Worm (Caenorhabditis elegans) whole organism, L4/young adult: Measurements from ENCODE around the gene E02C12.9.

Source experiments
- W03F9.2 ChIP-seq: fragments of 150-350 bp; optimal IDR thresholded peaks from 2 replicates; lab custom pipeline; 2014; ENCODE audit warnings: missing biosample characterization, missing genetic modification characterization
- dao-5 ChIP-seq: sonication (generic microtip); optimal IDR thresholded peaks from 2 replicates; lab custom pipeline; 2016; ENCODE audit warnings: missing genotype, missing genetic modification characterization, moderate library complexity, missing compliant biosample characterization
- him-1 ChIP-seq: sonication (generic microtip); optimal IDR thresholded peaks from 2 replicates; lab custom pipeline; 2016; ENCODE audit warnings: missing genotype, missing genetic modification reagents, missing genetic modification characterization, missing compliant biosample characterization

E02C12.9 gene

DNA sequence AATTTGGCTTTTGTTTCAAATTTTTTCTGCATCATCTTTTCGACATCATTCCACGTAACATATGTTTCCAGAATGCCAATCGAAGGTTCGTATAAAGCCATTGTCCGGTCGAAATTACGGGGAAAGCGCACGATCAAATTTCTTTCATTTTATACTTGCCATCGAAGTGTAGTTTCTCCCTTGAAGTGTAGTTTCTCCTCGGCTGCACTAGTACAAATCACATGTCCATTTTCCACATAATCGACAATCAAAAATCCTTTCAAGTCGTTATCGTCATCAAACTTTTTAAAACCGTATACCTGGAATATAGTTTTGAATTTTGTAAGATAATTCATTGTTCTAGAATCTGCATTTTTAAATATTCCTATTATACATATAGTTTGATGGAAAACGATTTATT lies at the start of gene E02C12.9:
E02C12.9 (minus strand) TSS at position 101 of the 400 bp plus-strand sequence.
- no peak for TF ChIP-seq dao-5 (tag; lab: Kevin White, UChicago)
- no peak for TF ChIP-seq W03F9.2 (tag; lab: Kevin White, UChicago)
- no peak for TF ChIP-seq him-1 (tag; lab: Kevin White, UChicago)

DNA sequence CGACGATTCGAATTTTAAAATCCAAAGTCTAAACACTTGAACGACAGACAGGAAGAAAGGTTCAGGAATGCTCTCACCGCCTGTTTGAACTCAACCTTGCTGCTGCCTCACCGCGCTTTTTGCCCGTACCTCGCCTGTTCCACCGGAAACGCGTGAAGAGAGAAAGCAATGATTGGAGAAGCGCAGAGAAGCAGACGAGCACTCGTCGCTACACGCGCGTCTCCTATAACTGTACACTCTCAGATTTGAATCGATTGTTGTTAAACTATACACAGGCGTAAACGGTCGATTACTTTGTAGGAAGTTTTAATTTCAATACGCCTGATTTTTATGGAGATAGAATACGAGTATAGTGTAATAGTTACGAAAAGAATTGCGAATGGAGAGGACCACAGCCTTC lies 49.2 kb upstream of the E02C12.9 start:
- TF ChIP-seq him-1 (tag; lab: Kevin White, UChicago) (no peak), W03F9.2 (tag; lab: Kevin White, UChicago) (no peak), dao-5 (tag; lab: Kevin White, UChicago) (no peak)

DNA sequence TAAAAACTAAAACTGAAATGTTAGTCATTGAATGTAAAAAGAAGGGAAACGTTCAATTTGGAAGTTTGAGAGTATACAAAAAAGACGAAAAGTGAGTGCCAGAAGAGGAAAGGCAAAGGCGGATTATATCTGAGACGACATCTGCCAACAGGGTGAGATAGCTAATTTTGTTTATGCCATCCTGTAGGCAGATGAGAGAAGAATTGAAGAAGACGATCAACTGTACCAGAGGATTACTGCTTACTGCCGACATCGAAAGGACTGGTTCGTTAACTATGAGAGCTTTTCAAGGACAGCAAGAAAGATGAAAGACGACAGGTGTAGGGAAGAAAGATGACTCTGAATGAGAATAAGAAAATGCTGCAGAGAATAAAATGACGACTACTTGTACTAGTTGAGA lies 48.3 kb upstream of the E02C12.9 start:
- TF ChIP-seq him-1 (tag; lab: Kevin White, UChicago) (no peak), W03F9.2 (tag; lab: Kevin White, UChicago) (no peak), dao-5 (tag; lab: Kevin White, UChicago) (no peak)

DNA sequence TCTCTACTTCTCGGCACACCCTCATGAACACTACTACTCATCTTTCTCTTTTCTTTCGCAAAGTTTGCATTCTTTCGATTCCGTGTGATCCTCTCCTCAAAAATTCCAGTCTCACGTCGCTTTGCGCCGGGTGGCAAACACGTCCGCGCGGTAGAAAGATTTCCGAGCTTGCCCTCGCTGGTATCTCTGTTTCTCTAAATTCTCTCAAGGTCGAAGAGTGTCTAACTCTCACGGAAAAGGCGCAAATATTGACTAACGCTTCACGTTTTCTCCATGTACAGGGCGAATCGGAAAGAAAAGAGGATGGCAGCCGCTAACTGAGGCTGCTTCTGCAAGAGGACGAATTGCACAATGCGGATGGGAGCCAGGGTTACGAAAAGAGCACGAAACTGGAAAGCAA lies 47.5 kb upstream of the E02C12.9 start:
- TF ChIP-seq him-1 (tag; lab: Kevin White, UChicago) = no peak
- TF ChIP-seq W03F9.2 (tag; lab: Kevin White, UChicago) = no peak
- no peak for TF ChIP-seq dao-5 (tag; lab: Kevin White, UChicago)

DNA sequence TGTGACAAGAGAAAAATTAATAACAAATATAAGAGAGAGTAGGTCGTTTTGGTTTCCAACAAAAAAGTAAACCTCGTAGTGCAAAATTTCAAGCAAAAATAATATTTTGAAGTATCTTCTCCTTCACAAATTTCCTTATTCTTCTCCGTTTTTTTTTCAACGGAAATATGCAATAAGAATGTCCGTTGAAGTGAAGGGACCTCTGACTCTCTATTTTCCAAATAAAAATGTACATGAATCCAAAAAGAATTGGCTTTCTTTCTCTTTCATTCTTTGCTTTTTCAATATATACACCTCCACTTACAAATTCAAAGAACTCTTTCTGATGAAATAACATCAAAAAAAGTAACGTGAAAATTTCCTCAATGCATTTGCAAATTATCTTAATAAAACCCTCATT lies 41.3 kb upstream of the E02C12.9 start, which contains the start of gene F36D4.1:
F36D4.1 (plus strand) TSS at position 301 of the 400 bp plus-strand sequence.
- TF ChIP-seq him-1 (tag; lab: Kevin White, UChicago) = no peak
- TF ChIP-seq dao-5 (tag; lab: Kevin White, UChicago) = no peak
- no peak for TF ChIP-seq W03F9.2 (tag; lab: Kevin White, UChicago)

DNA sequence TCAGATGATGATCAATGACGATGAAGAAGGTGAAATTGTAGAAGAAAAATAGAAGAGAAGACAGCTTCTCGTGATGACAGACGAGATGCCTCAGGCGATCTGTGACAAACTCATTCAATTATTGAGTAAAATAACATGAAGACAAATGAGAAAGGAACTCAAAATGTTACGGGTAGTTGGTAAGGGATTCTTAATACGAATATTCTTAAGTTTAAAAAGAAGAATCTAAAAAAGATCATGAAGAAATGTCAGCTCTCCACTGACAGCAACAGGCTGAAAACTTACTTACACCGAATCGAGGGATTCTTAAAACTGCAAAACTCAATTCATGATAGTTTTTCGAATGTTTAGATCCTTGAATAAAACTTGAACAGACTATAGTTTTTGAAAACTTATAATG lies 39.2 kb upstream of the E02C12.9 start, which contains the start of gene F36D4.4:
F36D4.4 (minus strand) TSS at position 101 of the 400 bp plus-strand sequence.
- no peak for TF ChIP-seq him-1 (tag; lab: Kevin White, UChicago)
- no peak for TF ChIP-seq dao-5 (tag; lab: Kevin White, UChicago)
- no peak for TF ChIP-seq W03F9.2 (tag; lab: Kevin White, UChicago)

- TF ChIP-seq him-1 (tag; lab: Kevin White, UChicago) = no peak
- TF ChIP-seq dao-5 (tag; lab: Kevin White, UChicago) = no peak
- TF ChIP-seq W03F9.2 (tag; lab: Kevin White, UChicago) = no peak
These were observed 33.6 kb upstream of the E02C12.9 start for ce11 chrV:9408869-9409268.

DNA sequence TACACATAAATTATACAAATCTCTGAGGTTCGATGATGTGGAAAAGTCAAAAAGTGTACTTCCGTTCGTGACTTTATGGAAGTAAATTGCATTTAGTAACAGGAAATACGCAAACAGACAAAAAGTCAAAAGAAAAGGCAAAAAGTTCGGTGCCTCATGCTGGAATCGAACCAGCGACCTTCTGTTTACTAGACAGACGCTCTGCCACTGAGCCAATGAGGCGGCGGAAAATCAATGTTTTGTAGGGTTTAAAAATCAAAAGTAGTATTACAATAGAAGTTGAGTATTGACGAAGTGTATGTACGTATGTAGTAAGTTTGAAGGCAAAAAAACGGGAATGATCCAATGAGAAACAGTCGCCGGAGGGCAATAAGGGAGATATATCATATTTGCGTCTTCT lies 31.6 kb upstream of the E02C12.9 start:
- TF ChIP-seq W03F9.2 (tag; lab: Kevin White, UChicago) (no peak), him-1 (tag; lab: Kevin White, UChicago) (no peak), dao-5 (tag; lab: Kevin White, UChicago) (no peak)

- TF ChIP-seq W03F9.2 (tag; lab: Kevin White, UChicago) (no peak), him-1 (tag; lab: Kevin White, UChicago) (no peak), dao-5 (tag; lab: Kevin White, UChicago) (no peak)
These were observed 24.7 kb upstream of the E02C12.9 start, which contains the start of gene trpp-4 for ce11 chrV:9399886-9400373. Gene trpp-4, plus strand, starts transcription at chrV:9400327.

DNA sequence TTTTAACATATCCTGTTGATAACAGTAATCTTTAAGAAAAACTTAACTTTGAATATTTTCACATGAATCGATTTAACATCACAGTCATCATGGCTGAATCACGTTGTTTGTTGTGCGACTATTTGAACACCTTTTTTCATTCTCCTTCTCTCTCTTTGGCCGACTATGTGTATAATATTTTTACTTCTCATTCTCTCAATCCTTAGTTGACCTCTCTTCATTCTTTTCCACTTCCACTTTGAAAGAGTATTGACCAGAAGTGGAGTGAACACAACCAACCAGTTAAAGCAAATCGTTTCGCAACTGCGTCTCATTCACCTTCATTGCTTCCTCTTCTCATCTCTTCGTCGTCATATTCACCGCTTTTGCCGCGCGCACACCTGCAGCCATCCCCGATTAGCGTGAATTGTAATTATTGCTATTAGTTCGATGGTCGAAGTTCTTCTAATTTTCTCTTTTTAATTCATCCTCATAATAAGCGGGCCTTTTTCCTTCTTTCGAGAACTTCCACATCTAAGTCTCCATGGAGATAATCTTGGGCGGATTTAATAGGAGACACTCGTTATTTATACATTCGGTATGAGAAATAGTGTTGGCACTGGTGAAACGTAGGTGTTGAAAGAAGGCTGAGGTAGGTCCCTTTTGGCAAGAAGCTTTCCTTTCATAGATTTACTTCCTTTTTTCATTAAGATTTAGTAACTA lies 19.8 kb upstream of the E02C12.9 start:
- no peak for TF ChIP-seq W03F9.2 (tag; lab: Kevin White, UChicago)
- TF ChIP-seq dao-5 (tag; lab: Kevin White, UChicago) = no peak
- no peak for TF ChIP-seq him-1 (tag; lab: Kevin White, UChicago)

DNA sequence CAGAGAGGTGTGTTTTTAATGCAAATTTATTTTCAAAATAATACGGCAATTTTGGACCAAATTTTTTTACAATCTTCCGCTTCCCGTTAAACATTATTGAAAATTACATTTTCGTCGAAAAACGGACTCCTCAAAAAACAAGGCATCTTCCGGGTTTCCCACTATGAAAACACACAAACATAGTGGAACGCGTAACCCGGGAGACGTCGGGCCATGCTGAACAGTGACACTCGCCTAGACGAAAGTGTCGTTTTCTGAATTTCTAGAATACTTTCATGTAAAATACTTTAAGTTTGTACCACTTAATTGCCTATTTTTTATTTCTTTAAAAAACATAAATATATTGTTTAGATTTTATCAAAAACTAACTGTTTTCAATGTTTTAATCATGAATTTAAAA lies 16.7 kb upstream of the E02C12.9 start:
- TF ChIP-seq W03F9.2 (tag; lab: Kevin White, UChicago) (no peak), him-1 (tag; lab: Kevin White, UChicago) (no peak), dao-5 (tag; lab: Kevin White, UChicago) (no peak)

- no peak for TF ChIP-seq dao-5 (tag; lab: Kevin White, UChicago)
These were observed 10.9 kb upstream of the E02C12.9 start, which contains the start of gene hum-2 for ce11 chrV:9386143-9386542. Gene hum-2, plus strand, starts transcription at chrV:9386175.

ce11 chrV:9384949-9385348 lies 9.7 kb upstream of the E02C12.9 start:
- no peak for TF ChIP-seq W03F9.2 (tag; lab: Kevin White, UChicago)
- no peak for TF ChIP-seq him-1 (tag; lab: Kevin White, UChicago)
- TF ChIP-seq dao-5 (tag; lab: Kevin White, UChicago) = no peak

- TF ChIP-seq him-1 (tag; lab: Kevin White, UChicago) = no peak
- no peak for TF ChIP-seq dao-5 (tag; lab: Kevin White, UChicago)
- TF ChIP-seq W03F9.2 (tag; lab: Kevin White, UChicago) = no peak
These were observed 9.1 kb upstream of the E02C12.9 start for ce11 chrV:9384359-9384758.
